Fruit fly (Drosophila melanogaster): ENCODE measurements around the gene CG17260.
A peak's percentile ranks its signal among the peaks of the same experiment; 100 is the strongest.

The CG17260 gene

DNA sequence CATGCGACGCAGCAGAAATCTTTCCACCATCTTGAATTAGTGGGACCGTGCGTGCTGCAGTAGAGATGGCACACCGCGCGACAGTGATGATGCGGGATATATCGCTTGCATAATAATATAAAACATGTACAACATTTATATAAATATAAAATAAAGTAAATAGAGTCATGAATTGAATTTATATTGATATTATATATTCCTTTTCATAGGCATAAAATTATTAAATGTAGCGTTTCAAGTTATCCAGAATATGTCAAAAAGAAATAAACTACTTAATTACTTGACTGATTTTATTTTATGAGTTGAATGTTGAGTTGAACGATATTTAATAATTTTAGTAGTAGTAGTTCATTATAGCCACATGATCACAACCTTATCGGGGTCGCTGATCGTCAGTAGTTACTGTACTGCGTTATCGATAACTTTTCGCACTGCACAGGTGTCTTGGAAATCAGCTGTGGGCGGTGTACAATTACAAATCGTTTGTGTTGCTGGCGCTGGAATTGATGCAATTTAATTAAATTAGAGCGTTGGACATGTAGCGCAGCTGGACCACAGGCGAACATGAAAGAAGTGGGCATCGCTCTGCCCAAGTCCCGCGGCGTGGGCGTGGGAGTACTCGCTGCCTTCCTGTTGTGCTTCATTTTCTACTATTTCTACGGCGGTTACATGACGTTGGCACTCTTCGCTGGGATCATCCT, 49.2 kb upstream of the CG17260 start, which contains the start of the genes Chd1 and Bem46 (continued):
- TF ChIP-seq Hmr (GFP tag; optimal IDR thresholded peaks at IDR 0.05) (no peak), fu2 (GFP tag; optimal IDR thresholded peaks at IDR 0.05) (peak; percentile 75), H2.0 (GFP tag; IDR thresholded peaks at IDR 0.05) (peak; percentile 79), MBD-R2 (GFP tag; IDR thresholded peaks at IDR 0.05) (peak; percentile 90), Fer3 (tag; optimal IDR thresholded peaks at IDR 0.05) (peak; percentile 86), Hr39 (optimal IDR thresholded peaks at IDR 0.05) (no peak), corto (GFP tag; optimal IDR thresholded peaks at IDR 0.05) (no peak), CHES-1-like (GFP tag; optimal IDR thresholded peaks at IDR 0.05) (peak; percentile 6), tup (GFP tag; optimal IDR thresholded peaks at IDR 0.05) (peak; percentile 50), trem (tag; optimal IDR thresholded peaks at IDR 0.05) (peak; percentile 83), ind (GFP tag; optimal IDR thresholded peaks at IDR 0.05) (peak; percentile 92), CG15601 (tag; optimal IDR thresholded peaks at IDR 0.05) (no peak), fd64A (GFP tag; optimal IDR thresholded peaks at IDR 0.05) (no peak), CG13624 (GFP tag; optimal IDR thresholded peaks at IDR 0.05) (peak; percentile 63), CG17912 (GFP tag; optimal IDR thresholded peaks at IDR 0.05) (peak; percentile 54), Xbp1 (GFP tag; optimal IDR thresholded peaks at IDR 0.05) (peak; percentile 91), mam (GFP tag; optimal IDR thresholded peaks at IDR 0.05) (peak; percentile 89), Hr51 (GFP tag; optimal IDR thresholded peaks at IDR 0.05) (peak in 1 of 2 experiments; percentile 64), pita (GFP tag; optimal IDR thresholded peaks at IDR 0.05) (no peak), sima (GFP tag; optimal IDR thresholded peaks at IDR 0.05) (no peak), Nf-YC (tag; optimal IDR thresholded peaks at IDR 0.05) (peak; percentile 83), CG33213 (GFP tag; optimal IDR thresholded peaks at IDR 0.05) (no peak), sd (tag; optimal IDR thresholded peaks at IDR 0.05) (no peak), Xrp1 (GFP tag; IDR thresholded peaks at IDR 0.05) (peak; percentile 81), wdn (GFP tag; IDR thresholded peaks at IDR 0.05) (peak; percentile 66), br (optimal IDR thresholded peaks at IDR 0.05) (no peak), CG11696 (GFP tag; IDR thresholded peaks at IDR 0.05) (peak; percentile 54; the same call in 1 of the 2 replicates), yki (optimal IDR thresholded peaks at IDR 0.05) (no peak), CG17361 (GFP tag; IDR thresholded peaks at IDR 0.05) (peak; percentile 96), Max (GFP tag; optimal IDR thresholded peaks at IDR 0.05) (peak; percentile 70), CG11723 (GFP tag; optimal IDR thresholded peaks at IDR 0.05) (no peak), hkb (optimal IDR thresholded peaks at IDR 0.05) (no peak), hkb (GFP tag; IDR thresholded peaks at IDR 0.05) (peak; percentile 72), CG3847 (GFP tag; IDR thresholded peaks at IDR 0.05) (peak; percentile 86), Jarid2 (GFP tag; optimal IDR thresholded peaks at IDR 0.05) (no peak), Rx (GFP tag; IDR thresholded peaks at IDR 0.05) (peak; percentile 65), BEAF-32 (GFP tag; optimal IDR thresholded peaks at IDR 0.05) (peak; percentile 75), cato (GFP tag; optimal IDR thresholded peaks at IDR 0.05; ENCODE audit: borderline replicate concordance) (peak; percentile 77), slou (GFP tag; optimal IDR thresholded peaks at IDR 0.05) (peak; percentile 82), tx (GFP tag; optimal IDR thresholded peaks at IDR 0.05) (peak; percentile 57), CG3726 (GFP tag; IDR thresholded peaks at IDR 0.05) (0 out of 3 replicates have a peak, but pooled peaks have one; percentile 61), knrl (GFP tag; IDR thresholded peaks at IDR 0.05; ENCODE audit: partially characterized antibody) (0 out of 3 replicates have a peak, but pooled peaks have one; percentile 23), sisA (GFP tag; IDR thresholded peaks at IDR 0.05) (peak; percentile 90), HLHmδ (GFP tag; optimal IDR thresholded peaks at IDR 0.05) (no peak), slp2 (GFP tag; optimal IDR thresholded peaks at IDR 0.05) (peak; percentile 50), sug (tag; optimal IDR thresholded peaks at IDR 0.05) (peak; percentile 89), gcm2 (GFP tag; optimal IDR thresholded peaks at IDR 0.05) (peak; percentile 52), BtbVII (GFP tag; optimal IDR thresholded peaks at IDR 0.05) (peak; percentile 36), Taf1 (GFP tag; IDR thresholded peaks at IDR 0.05) (peak; percentile 64; the same call in 1 of the 2 replicates), tap (tag; optimal IDR thresholded peaks at IDR 0.05) (no peak), CG8388 (GFP tag; optimal IDR thresholded peaks at IDR 0.05) (peak; percentile 91)

Measured in whole organism, embryonic.